Fruit fly (Drosophila melanogaster) whole organism, wandering third instar larva: ENCODE results near the gene CG5399.

Experiments used
- br ChIP-seq: fragments of 200-800 bp; sonication (Bioruptor generic); optimal IDR thresholded peaks from 2 replicates; lab custom pipeline; 2016; ENCODE audit warnings: missing biosample characterization, missing genetic modification characterization
- dl ChIP-seq, 2 experiments: fragments of 175-275, 200-275 bp in 1 of 2; fragments of 200-275 bp in 1 of 2; sonication (Bioruptor generic); optimal IDR thresholded peaks; lab custom pipeline; 2018; ENCODE audit warnings: mild to moderate bottlenecking in 2 of 2, missing biosample characterization in 2 of 2, missing genetic modification characterization in 2 of 2, moderate library complexity in 2 of 2; ENCODE audit not compliant: partially characterized antibody in 2 of 2, insufficient read depth in 1 of 2
- fru ChIP-seq: fragments of 200-800 bp; sonication (Bioruptor generic); optimal IDR thresholded peaks from 3 replicates; lab custom pipeline; 2016; ENCODE audit warnings: missing biosample characterization, mild to moderate bottlenecking, missing genetic modification characterization
- lola ChIP-seq: fragments of >200 bp; optimal IDR thresholded peaks from 2 replicates; lab custom pipeline; 2017; ENCODE audit warnings: missing biosample characterization, missing genetic modification characterization
- rgr ChIP-seq: fragments of 200-800 bp; sonication (Bioruptor generic); optimal IDR thresholded peaks from 3 replicates; lab custom pipeline; 2016; ENCODE audit warnings: missing biosample characterization, mild to moderate bottlenecking, missing genetic modification characterization
- usp ChIP-seq: fragments of >200 bp; optimal IDR thresholded peaks from 2 replicates; lab custom pipeline; 2017; ENCODE audit warnings: missing biosample characterization, missing genetic modification characterization

dm6 chr3R:15651770-15652410 is 43.2 kb upstream of the CG5399 start:
- TF ChIP-seq dl (GFP tag; optimal IDR thresholded peaks at IDR 0.05; lab: Kevin White, UChicago; ENCODE audit: insufficient read depth in 1 of 2, partially characterized antibody in 2 of 2) (no peak), fru (peak; percentile 96), rgr (GFP tag; lab: Kevin White, UChicago) (peak; percentile 90), lola (GFP tag; lab: Kevin White, UChicago) (no peak), usp (GFP tag; lab: Kevin White, UChicago) (no peak), br (GFP tag; lab: Kevin White, UChicago) (peak; percentile 93)
